Worm (Caenorhabditis elegans): ENCODE measurements around the gene T11F9.22.

The T11F9.22 gene

DNA sequence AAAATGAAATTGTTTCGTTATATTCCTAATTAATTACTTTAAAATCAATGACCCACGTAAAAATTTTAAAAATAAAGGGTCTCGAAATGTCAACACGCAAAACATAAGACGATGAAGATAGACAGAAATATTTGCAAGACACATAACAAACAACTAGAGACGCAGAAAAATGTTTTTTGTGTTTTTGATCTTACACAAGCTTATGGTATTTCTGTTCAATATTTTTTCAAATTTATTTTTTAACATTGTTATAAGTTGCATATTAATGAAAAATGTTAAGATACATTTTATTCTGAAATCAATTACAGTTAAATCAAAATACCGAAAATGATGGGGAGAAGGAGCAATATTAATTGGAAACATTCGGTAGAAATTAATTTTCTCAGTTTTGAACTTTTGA, 33.9 kb downstream of the T11F9.22 start, which contains the start of gene C55A6.3:
Gene C55A6.3, minus strand, starts transcription at position 101 of the 400 bp plus-strand sequence.
- TF ChIP-seq unc-62 (GFP tag; optimal IDR thresholded peaks at IDR 0.05) (no peak), pha-4 (tag; optimal IDR thresholded peaks at IDR 0.05) (peak; percentile 41)

DNA sequence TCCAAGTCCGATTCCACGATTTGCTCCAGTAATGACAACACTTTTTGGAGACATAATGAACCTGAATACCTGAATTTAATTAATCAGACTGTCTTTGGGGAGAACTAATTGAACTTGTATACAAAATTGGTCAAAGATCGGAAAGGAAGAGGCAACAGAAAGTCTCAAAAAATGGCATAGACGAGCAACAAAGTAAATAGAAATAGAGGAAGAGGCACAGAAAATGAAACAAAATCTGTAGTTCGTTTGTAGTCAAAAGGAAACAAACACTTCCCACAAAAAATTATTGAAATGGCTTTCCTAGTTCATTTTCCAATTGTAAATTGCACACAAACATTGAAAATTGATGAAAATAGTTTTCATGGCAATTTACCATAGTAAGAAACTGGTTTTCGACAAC, 35.2 kb downstream of the T11F9.22 start, which contains the start of gene C55A6.6:
Gene C55A6.6, minus strand, starts transcription at position 61 of the 400 bp plus-strand sequence.
- TF ChIP-seq ceh-9 (tag; optimal IDR thresholded peaks at IDR 0.05) = no peak
- TF ChIP-seq pha-4 (tag; optimal IDR thresholded peaks at IDR 0.05) = peak; percentile 93
- no peak for TF ChIP-seq ceh-16 (tag; optimal IDR thresholded peaks at IDR 0.05)

DNA sequence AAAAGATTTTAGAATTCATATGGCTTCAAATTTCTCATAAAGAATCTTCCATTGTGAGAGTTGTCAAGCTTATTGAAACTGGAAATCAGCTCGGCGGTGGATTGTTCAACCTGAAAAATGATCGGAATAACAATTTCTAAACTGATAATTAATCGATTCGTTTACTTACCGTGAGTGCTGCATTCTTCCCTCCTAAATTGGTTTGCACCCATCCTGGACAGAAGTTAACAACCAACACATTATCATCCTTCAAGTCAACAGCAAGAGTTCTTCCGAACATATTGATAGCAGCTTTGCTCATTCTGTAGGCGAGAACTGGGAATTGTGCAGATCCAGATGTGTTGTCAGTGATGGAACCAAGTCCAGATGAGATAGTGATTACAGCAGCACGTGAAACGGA, 35.6 kb downstream of the T11F9.22 start:
- no peak for TF ChIP-seq fos-1 (tag; optimal IDR thresholded peaks at IDR 0.05)
- TF ChIP-seq elt-2 (tag; optimal IDR thresholded peaks at IDR 0.05) = no peak
- TF ChIP-seq snpc-4 (tag; optimal IDR thresholded peaks at IDR 0.05) = no peak
- no peak for TF ChIP-seq daf-12 (tag; optimal IDR thresholded peaks at IDR 0.05)
- no peak for TF ChIP-seq hmg-11 (tag; optimal IDR thresholded peaks at IDR 0.05)
- TF ChIP-seq unc-62 (GFP tag; optimal IDR thresholded peaks at IDR 0.05) = no peak
- no peak for TF ChIP-seq nhr-28 (tag; optimal IDR thresholded peaks at IDR 0.05)
- no peak for TF ChIP-seq nhr-76 (tag; optimal IDR thresholded peaks at IDR 0.05)
- TF ChIP-seq nhr-12 (tag; optimal IDR thresholded peaks at IDR 0.05) = no peak
- TF ChIP-seq egl-5 (tag; optimal IDR thresholded peaks at IDR 0.05) = no peak
- no peak for TF ChIP-seq unc-39 (tag; optimal IDR thresholded peaks at IDR 0.05)
- no peak for TF ChIP-seq ztf-11 (tag; optimal IDR thresholded peaks at IDR 0.05)
- no peak for TF ChIP-seq aly-2 (tag; optimal IDR thresholded peaks at IDR 0.05)
- TF ChIP-seq eor-1 (tag; optimal IDR thresholded peaks at IDR 0.05) = no peak
- no peak for TF ChIP-seq ZK546.5 (tag; optimal IDR thresholded peaks at IDR 0.05)
- TF ChIP-seq nhr-43 (tag; optimal IDR thresholded peaks at IDR 0.05; ENCODE audit: poor library complexity, severe bottlenecking) = no peak
- TF ChIP-seq egl-27 (tag; optimal IDR thresholded peaks at IDR 0.05) = no peak
- TF ChIP-seq mml-1 (tag; optimal IDR thresholded peaks at IDR 0.05) = no peak
- TF ChIP-seq nhr-23 (tag; optimal IDR thresholded peaks at IDR 0.05) = no peak

DNA sequence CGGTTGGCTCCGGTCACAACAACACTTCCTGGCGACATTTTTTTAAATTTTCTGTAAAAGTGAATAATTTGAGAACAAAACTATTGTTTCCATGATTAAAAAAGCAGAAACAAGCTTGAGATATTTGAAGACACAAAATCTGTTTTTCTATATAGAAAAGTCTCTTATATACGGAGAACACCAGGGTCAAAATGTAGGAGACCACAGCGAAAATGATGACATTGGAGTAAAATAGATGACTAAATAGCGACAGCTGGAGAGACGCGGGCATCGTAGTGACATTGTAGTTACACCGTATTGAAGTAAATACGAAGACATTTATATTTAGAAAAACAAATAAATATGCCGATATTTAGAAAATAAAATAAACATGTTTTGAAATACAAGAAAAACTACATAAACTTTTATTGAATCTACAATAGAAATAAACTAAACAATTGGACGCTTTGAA, 36.7 kb downstream of the T11F9.22 start, which contains the start of gene sdz-8:
Gene sdz-8, minus strand, starts transcription at position 51 of the 451 bp plus-strand sequence.
- TF ChIP-seq pha-4 (tag; optimal IDR thresholded peaks at IDR 0.05) (peak; percentile 12), skn-1 (tag; optimal IDR thresholded peaks at IDR 0.05) (peak; percentile 80), hmg-11 (tag; optimal IDR thresholded peaks at IDR 0.05) (no peak)

DNA sequence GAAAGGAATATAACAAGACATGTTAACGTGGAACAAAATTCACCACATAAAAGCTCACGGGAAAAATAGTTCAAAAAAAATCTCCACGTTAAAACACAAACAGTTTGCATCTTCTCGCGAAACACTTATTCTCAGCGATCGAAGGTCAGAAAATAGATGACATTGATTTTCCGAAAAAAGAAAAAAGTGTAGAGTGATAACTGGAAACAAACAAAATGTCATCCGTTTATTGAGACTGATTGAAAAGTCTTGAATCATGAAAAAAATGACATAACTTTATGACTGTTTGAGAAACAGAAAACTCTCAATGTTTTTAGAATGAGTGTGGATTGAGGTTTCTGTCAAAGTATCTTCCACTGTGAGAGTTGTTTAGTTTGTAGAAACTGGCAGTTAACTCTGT, 38.3 kb downstream of the T11F9.22 start, which contains the start of gene C55A6.4:
Gene C55A6.4, minus strand, starts transcription at position 101 of the 400 bp plus-strand sequence.
- TF ChIP-seq hmg-11 (tag; optimal IDR thresholded peaks at IDR 0.05) (no peak), aly-2 (tag; optimal IDR thresholded peaks at IDR 0.05) (no peak), nhr-25 (tag; optimal IDR thresholded peaks at IDR 0.05) (no peak), R02D3.7 (tag; optimal IDR thresholded peaks at IDR 0.05) (no peak), tbx-2 (tag; optimal IDR thresholded peaks at IDR 0.05) (no peak), nhr-67 (tag; optimal IDR thresholded peaks at IDR 0.05) (no peak), unc-62 (GFP tag; optimal IDR thresholded peaks at IDR 0.05) (no peak), mdl-1 (tag; optimal IDR thresholded peaks at IDR 0.05) (no peak), snpc-4 (tag; optimal IDR thresholded peaks at IDR 0.05) (no peak), elt-3 (tag; optimal IDR thresholded peaks at IDR 0.05) (no peak), ceh-9 (tag; optimal IDR thresholded peaks at IDR 0.05) (no peak), pha-4 (tag; optimal IDR thresholded peaks at IDR 0.05) (no peak), lin-15B (tag; optimal IDR thresholded peaks at IDR 0.05) (no peak)

DNA sequence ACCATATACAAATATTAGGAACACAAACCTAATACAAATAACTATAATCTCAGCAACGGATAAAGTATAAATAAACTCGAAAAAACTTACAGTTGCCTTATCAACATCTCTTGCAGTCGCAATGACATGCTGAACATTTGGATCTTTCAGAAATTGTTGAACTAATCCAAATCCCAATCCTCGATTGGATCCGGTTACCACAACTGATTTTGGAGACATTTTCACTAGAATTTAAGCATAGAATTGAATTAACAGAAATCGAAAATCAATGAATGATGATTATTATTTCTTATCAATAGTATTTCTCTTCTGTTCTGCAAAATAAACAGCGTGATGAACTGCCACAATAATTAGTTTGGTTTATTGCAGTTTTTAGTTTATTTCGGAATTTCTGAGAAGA, 40.7 kb downstream of the T11F9.22 start, which contains the start of the genes C55A6.11 and C55A6.7:
Gene C55A6.11, plus strand, starts transcription at position 301 of the 400 bp plus-strand sequence.
Gene C55A6.7, minus strand, starts transcription at position 316 of the 400 bp plus-strand sequence.
- TF ChIP-seq elt-1 (tag; optimal IDR thresholded peaks at IDR 0.05) = no peak
- TF ChIP-seq ZK546.5 (tag; optimal IDR thresholded peaks at IDR 0.05) = no peak
- TF ChIP-seq R02D3.7 (tag; optimal IDR thresholded peaks at IDR 0.05) = no peak
